Worm (Caenorhabditis elegans) whole organism, late embryonic: Measurements from ENCODE around the gene ZK616.2.

Experiments used
- ahr-1 ChIP-seq: sonication (generic microtip); optimal IDR thresholded peaks from 2 replicates; lab custom pipeline; 2016; ENCODE audit warnings: missing genetic modification characterization, missing compliant biosample characterization
- ama-1 ChIP-seq: fragments of 150-350 bp; optimal IDR thresholded peaks from 2 replicates; lab custom pipeline; 2014
- ceh-48 ChIP-seq: sonication (generic microtip); optimal IDR thresholded peaks from 2 replicates; lab custom pipeline; 2016; ENCODE audit warnings: missing genetic modification characterization, inconsistent platforms, missing compliant biosample characterization
- che-1 ChIP-seq: sonication (generic microtip); optimal IDR thresholded peaks from 2 replicates; lab custom pipeline; 2016; ENCODE audit warnings: mild to moderate bottlenecking, missing genetic modification characterization, missing compliant biosample characterization
- pag-3 ChIP-seq: sonication (generic microtip); optimal IDR thresholded peaks from 2 replicates; lab custom pipeline; 2016; ENCODE audit warnings: missing compliant biosample characterization, missing genetic modification characterization, borderline replicate concordance

DNA sequence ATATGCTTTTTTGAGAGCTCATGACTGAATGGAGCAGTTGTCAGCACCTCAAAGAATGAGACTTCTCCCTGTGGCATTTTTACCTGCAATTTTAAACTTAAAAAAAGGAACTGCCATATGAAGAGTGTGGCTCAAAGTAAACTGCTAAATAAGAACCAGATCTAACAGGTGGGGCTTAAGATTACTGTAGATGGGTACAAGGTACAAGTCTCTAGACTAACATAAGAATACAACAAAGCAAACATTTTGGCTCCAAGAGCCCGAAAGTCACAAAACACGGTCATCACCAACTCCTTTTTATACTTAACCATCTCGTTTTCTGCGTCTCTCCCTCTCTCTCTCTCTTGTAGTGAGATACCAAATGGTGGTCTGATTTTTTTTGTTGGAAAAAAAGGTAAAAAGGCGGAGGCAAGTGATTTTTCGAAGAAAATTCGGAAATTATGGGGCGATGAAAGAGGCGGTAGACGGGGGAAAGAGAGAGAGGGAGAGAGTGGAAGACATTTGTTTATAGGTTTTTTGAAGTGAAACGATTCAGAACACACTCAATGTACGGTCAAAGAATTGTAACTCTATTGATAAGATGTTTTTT, 9.1 kb upstream of the ZK616.2 start, which contains the start of gene elo-6:
- TF ChIP-seq che-1 (tag; lab: Kevin White, UChicago), result no peak
- TF ChIP-seq ama-1 (lab: Kevin White, UChicago), result no peak
- TF ChIP-seq ceh-48 (tag; lab: Kevin White, UChicago), result no peak
- TF ChIP-seq pag-3, result no peak
- no peak for TF ChIP-seq ahr-1 (tag; lab: Kevin White, UChicago)
